Worm (Caenorhabditis elegans): ENCODE data around the gene R07E4.1.

ce11 chrX:5999103-5999554 lies 40.2 kb downstream of the R07E4.1 start, which contains the start of gene F22F4.9:
- no peak for TF ChIP-seq snpc-4 (tag; optimal IDR thresholded peaks at IDR 0.05)
- TF ChIP-seq nhr-25 (tag; optimal IDR thresholded peaks at IDR 0.05) = no peak
